Worm (Caenorhabditis elegans): ENCODE results near the gene F54C9.14.

ce11 chrII:8588442-8588841 is 26.3 kb downstream of the F54C9.14 start:
- TF ChIP-seq nhr-23 (tag; optimal IDR thresholded peaks at IDR 0.05) (no peak), nhr-6 (tag; optimal IDR thresholded peaks at IDR 0.05) (no peak)
